Fruit fly (Drosophila melanogaster) whole organism, embryonic: ENCODE data around the gene Jhbp6.
A peak's percentile ranks its signal among the peaks of the same experiment; 100 is the strongest.

ENCODE experiments used
- Bdp1 ChIP-seq: fragments of 200-800 bp; sonication (Bioruptor generic); optimal IDR thresholded peaks from 3 replicates; lab custom pipeline; 2016; ENCODE audit warnings: missing biosample characterization, missing genetic modification characterization
- CG10565 ChIP-seq: fragments of 200-800 bp; sonication (Bioruptor generic); optimal IDR thresholded peaks from 3 replicates; lab custom pipeline; 2016; ENCODE audit warnings: missing biosample characterization, mild to moderate bottlenecking, missing genetic modification characterization
- CG11398 ChIP-seq: fragments of 200-800 bp; sonication (Bioruptor generic); optimal IDR thresholded peaks from 2 replicates; lab custom pipeline; 2016; ENCODE audit warnings: missing biosample characterization, missing genetic modification characterization
- CG11504 ChIP-seq: fragments of 200-800 bp; sonication (Bioruptor generic); optimal IDR thresholded peaks from 3 replicates; lab custom pipeline; 2019; ENCODE audit warnings: missing biosample characterization, mild to moderate bottlenecking, missing genetic modification characterization, moderate library complexity
- CG12071 ChIP-seq: fragments of 200-800 bp; sonication (Bioruptor generic); optimal IDR thresholded peaks from 3 replicates; lab custom pipeline; 2018; ENCODE audit warnings: missing biosample characterization, mild to moderate bottlenecking, missing genetic modification characterization
- CG12236 ChIP-seq: fragments of 200-800 bp; sonication (Bioruptor generic); optimal IDR thresholded peaks from 2 replicates; lab custom pipeline; 2016; ENCODE audit warnings: missing biosample characterization, missing genetic modification characterization
- CG14050 ChIP-seq: fragments of 200-800 bp; sonication (Bioruptor generic); IDR thresholded peaks from 3 replicates; pipeline ENCODE4 v1.3.6; 2022; ENCODE audit warnings: missing biosample characterization, missing genetic modification characterization
- CG14965 ChIP-seq: fragments of 200-800 bp; sonication (Bioruptor generic); optimal IDR thresholded peaks from 2 replicates; lab custom pipeline; 2016; ENCODE audit warnings: missing biosample characterization, missing genetic modification characterization, borderline replicate concordance
- CG2116 ChIP-seq: fragments of 200-800 bp; sonication (Bioruptor generic); optimal IDR thresholded peaks from 3 replicates; lab custom pipeline; 2018; ENCODE audit warnings: missing biosample characterization, mild to moderate bottlenecking, missing genetic modification characterization
- CG2889 ChIP-seq: fragments of 200-800 bp; sonication (Bioruptor generic); IDR thresholded peaks from 3 replicates; pipeline ENCODE4 v1.3.6; 2022; ENCODE audit warnings: missing biosample characterization, missing genetic modification characterization
- CG31441 ChIP-seq: fragments of 200-800 bp; sonication (Bioruptor generic); IDR thresholded peaks from 2 replicates; pipeline ENCODE4 v1.3.6; 2022; ENCODE audit warnings: missing biosample characterization, missing genetic modification characterization
- CG32532 ChIP-seq: fragments of 200-800 bp; sonication (Bioruptor generic); IDR thresholded peaks from 2 replicates; pipeline ENCODE4 v1.3.6; 2022; ENCODE audit warnings: missing biosample characterization, missing genetic modification characterization
- CG34422 ChIP-seq: fragments of 200-800 bp; sonication (Bioruptor generic); IDR thresholded peaks from 3 replicates; pipeline ENCODE4 v1.3.6; 2022; ENCODE audit warnings: missing biosample characterization, missing genetic modification characterization
- CG3838 ChIP-seq: fragments of 200-800 bp; sonication (Bioruptor generic); optimal IDR thresholded peaks from 3 replicates; lab custom pipeline; 2016; ENCODE audit warnings: missing biosample characterization, missing genetic modification characterization
- CG6272 ChIP-seq: fragments of 200-800 bp; sonication (Bioruptor generic); IDR thresholded peaks from 2 replicates; pipeline ENCODE4 v1.3.6; 2022; ENCODE audit warnings: missing biosample characterization, missing genetic modification characterization
- CG6689 ChIP-seq: fragments of 200-800 bp; sonication (Bioruptor generic); IDR thresholded peaks from 2 replicates; pipeline ENCODE4 v1.3.6; 2022; ENCODE audit warnings: missing biosample characterization, missing genetic modification characterization
- CG7745 ChIP-seq: fragments of 200-800 bp; sonication (Bioruptor generic); optimal IDR thresholded peaks from 2 replicates; lab custom pipeline; 2018; ENCODE audit warnings: missing biosample characterization, mild to moderate bottlenecking, missing genetic modification characterization, moderate library complexity
- CG7839 ChIP-seq: fragments of 200-800 bp; sonication (Bioruptor generic); optimal IDR thresholded peaks from 3 replicates; lab custom pipeline; 2018; ENCODE audit warnings: missing biosample characterization, mild to moderate bottlenecking, missing genetic modification characterization, moderate library complexity
- CG8281 ChIP-seq: fragments of 200-800 bp; sonication (Bioruptor generic); optimal IDR thresholded peaks from 2 replicates; lab custom pipeline; 2018; ENCODE audit warnings: missing biosample characterization, mild to moderate bottlenecking, missing genetic modification characterization, moderate library complexity
- CG9437 ChIP-seq: fragments of 200-800 bp; sonication (Bioruptor generic); optimal IDR thresholded peaks from 2 replicates; lab custom pipeline; 2018; ENCODE audit warnings: missing biosample characterization, mild to moderate bottlenecking, missing genetic modification characterization
- CG9609 ChIP-seq: fragments of 200-800 bp; sonication (Bioruptor generic); optimal IDR thresholded peaks from 3 replicates; lab custom pipeline; 2016; ENCODE audit warnings: missing biosample characterization, missing genetic modification characterization
- Dll ChIP-seq: fragments of 200-800 bp; sonication (Bioruptor generic); IDR thresholded peaks from 4 replicates; pipeline ENCODE4 v1.3.6; 2022; ENCODE audit warnings: missing biosample characterization, missing genetic modification characterization; ENCODE audit not compliant: partially characterized antibody
- MBD-R2 ChIP-seq: fragments of 200-800 bp; sonication (Bioruptor generic); IDR thresholded peaks from 2 replicates; pipeline ENCODE4 v1.3.6; 2022; ENCODE audit warnings: missing biosample characterization, missing genetic modification characterization
- Optix ChIP-seq: fragments of 200-800 bp; sonication (Bioruptor generic); IDR thresholded peaks from 3 replicates; pipeline ENCODE4 v1.3.6; 2022; ENCODE audit warnings: missing biosample characterization, missing genetic modification characterization
- Ptx1 ChIP-seq: fragments of 200-800 bp; sonication (Bioruptor generic); IDR thresholded peaks from 2 replicates; pipeline ENCODE4 v1.3.6; 2022; ENCODE audit warnings: missing biosample characterization, missing genetic modification characterization
- Vsx1 ChIP-seq: fragments of 200-800 bp; sonication (Bioruptor generic); optimal IDR thresholded peaks from 2 replicates; lab custom pipeline; 2017; ENCODE audit warnings: missing biosample characterization, mild to moderate bottlenecking, missing genetic modification characterization, missing genetic modification reagents
- ab ChIP-seq: fragments of 200-800 bp; sonication (Bioruptor generic); optimal IDR thresholded peaks from 2 replicates; lab custom pipeline; 2016; ENCODE audit warnings: missing biosample characterization, missing genetic modification characterization
- ac ChIP-seq: fragments of 200-800 bp; sonication (Bioruptor generic); optimal IDR thresholded peaks from 3 replicates; lab custom pipeline; 2017; ENCODE audit warnings: missing biosample characterization, mild to moderate bottlenecking, missing genetic modification characterization
- ap ChIP-seq: fragments of 200-800 bp; sonication (Bioruptor generic); IDR thresholded peaks from 2 replicates; pipeline ENCODE4 v1.3.6; 2022; ENCODE audit warnings: missing biosample characterization, missing genetic modification characterization
- bbx ChIP-seq: fragments of 200-800 bp; sonication (Bioruptor generic); IDR thresholded peaks from 2 replicates; pipeline ENCODE4 v1.3.6; 2022; ENCODE audit warnings: missing biosample characterization, missing genetic modification characterization; ENCODE audit not compliant: partially characterized antibody
- chn ChIP-seq: fragments of 200-800 bp; sonication (Bioruptor generic); optimal IDR thresholded peaks from 2 replicates; lab custom pipeline; 2016; ENCODE audit warnings: missing biosample characterization, missing genetic modification characterization
- ci ChIP-seq: fragments of 200-800 bp; sonication (Bioruptor generic); IDR thresholded peaks from 3 replicates; pipeline ENCODE4 v1.3.6; 2022; ENCODE audit warnings: missing biosample characterization, missing genetic modification characterization
- danr ChIP-seq: fragments of 200-800 bp; sonication (Bioruptor generic); IDR thresholded peaks from 2 replicates; pipeline ENCODE4 v1.3.6; 2022; ENCODE audit warnings: missing biosample characterization, missing genetic modification characterization
- dmrt99B ChIP-seq: fragments of 200-800 bp; sonication (Bioruptor generic); optimal IDR thresholded peaks from 2 replicates; lab custom pipeline; 2018; ENCODE audit warnings: missing biosample characterization, mild to moderate bottlenecking, missing genetic modification characterization, moderate library complexity
- ems ChIP-seq: fragments of 200-800 bp; sonication (Bioruptor generic); optimal IDR thresholded peaks from 3 replicates; lab custom pipeline; 2016; ENCODE audit warnings: missing biosample characterization, missing genetic modification characterization
- esg ChIP-seq: fragments of 200-800 bp; sonication (Bioruptor generic); conservative IDR thresholded peaks from 2 replicates; pipeline ENCODE4 v1.3.6; 2022; ENCODE audit warnings: missing biosample characterization, missing genetic modification characterization
- gce ChIP-seq: fragments of 200-800 bp; sonication (Bioruptor generic); IDR thresholded peaks from 3 replicates; pipeline ENCODE4 v1.3.6; 2022; ENCODE audit warnings: missing biosample characterization, missing genetic modification characterization
- gt ChIP-seq: fragments of 200-800 bp; sonication (Bioruptor generic); IDR thresholded peaks from 2 replicates; pipeline ENCODE4 v1.3.6; 2022; ENCODE audit warnings: missing biosample characterization, missing genetic modification characterization
- ken ChIP-seq: fragments of 200-800 bp; sonication (Bioruptor generic); IDR thresholded peaks from 3 replicates; pipeline ENCODE4 v1.3.6; 2022; ENCODE audit warnings: missing biosample characterization, missing genetic modification characterization
- maf-S ChIP-seq: fragments of 200-800 bp; sonication (Bioruptor generic); optimal IDR thresholded peaks from 2 replicates; lab custom pipeline; 2016; ENCODE audit warnings: missing biosample characterization, missing genetic modification characterization
- mld ChIP-seq: fragments of 200-800 bp; sonication (Bioruptor generic); IDR thresholded peaks from 3 replicates; pipeline ENCODE4 v1.3.6; 2022; ENCODE audit warnings: missing biosample characterization, missing genetic modification characterization; ENCODE audit not compliant: partially characterized antibody
- nau ChIP-seq: fragments of 200-800 bp; sonication (Bioruptor generic); optimal IDR thresholded peaks from 3 replicates; lab custom pipeline; 2017; ENCODE audit warnings: missing biosample characterization, mild to moderate bottlenecking, missing genetic modification characterization, missing genetic modification reagents
- p53 ChIP-seq: fragments of 200-800 bp; sonication (Bioruptor generic); optimal IDR thresholded peaks from 2 replicates; lab custom pipeline; 2016; ENCODE audit warnings: missing biosample characterization, missing genetic modification characterization
- phol ChIP-seq: fragments of 200-800 bp; sonication (Bioruptor generic); optimal IDR thresholded peaks from 3 replicates; lab custom pipeline; 2018; ENCODE audit warnings: missing biosample characterization, mild to moderate bottlenecking, missing genetic modification characterization, moderate library complexity
- pzg ChIP-seq: fragments of 200-800 bp; sonication (Bioruptor generic); optimal IDR thresholded peaks from 3 replicates; lab custom pipeline; 2018; ENCODE audit warnings: missing biosample characterization, mild to moderate bottlenecking, missing genetic modification characterization, moderate library complexity
- run ChIP-seq: fragments of 200-800 bp; sonication (Bioruptor generic); optimal IDR thresholded peaks from 3 replicates; lab custom pipeline; 2018; ENCODE audit warnings: missing biosample characterization, mild to moderate bottlenecking, missing genetic modification characterization
- sima ChIP-seq: fragments of 200-800 bp; sonication (Bioruptor generic); optimal IDR thresholded peaks from 2 replicates; lab custom pipeline; 2016; ENCODE audit warnings: missing biosample characterization, missing genetic modification characterization
- sqz ChIP-seq: fragments of 200-800 bp; sonication (Bioruptor generic); optimal IDR thresholded peaks from 3 replicates; lab custom pipeline; 2018; ENCODE audit warnings: missing biosample characterization, mild to moderate bottlenecking, missing genetic modification characterization
- tna ChIP-seq: fragments of 200-800 bp; sonication (Bioruptor generic); IDR thresholded peaks from 2 replicates; pipeline ENCODE4 v1.3.6; 2022; ENCODE audit warnings: missing biosample characterization, missing genetic modification characterization; ENCODE audit not compliant: partially characterized antibody
- ttk ChIP-seq: fragments of 200-800 bp; sonication (Bioruptor generic); IDR thresholded peaks from 2 replicates; pipeline ENCODE4 v2.1.2; 2022; ENCODE audit warnings: missing biosample characterization, missing genetic modification characterization
- unpg ChIP-seq: fragments of 200-800 bp; sonication (Bioruptor generic); optimal IDR thresholded peaks from 3 replicates; lab custom pipeline; 2018; ENCODE audit warnings: missing biosample characterization, mild to moderate bottlenecking, missing genetic modification characterization, moderate library complexity
- yki ChIP-seq: fragments of >200 bp; optimal IDR thresholded peaks from 3 replicates; lab custom pipeline; 2018

Jhbp6 gene

DNA sequence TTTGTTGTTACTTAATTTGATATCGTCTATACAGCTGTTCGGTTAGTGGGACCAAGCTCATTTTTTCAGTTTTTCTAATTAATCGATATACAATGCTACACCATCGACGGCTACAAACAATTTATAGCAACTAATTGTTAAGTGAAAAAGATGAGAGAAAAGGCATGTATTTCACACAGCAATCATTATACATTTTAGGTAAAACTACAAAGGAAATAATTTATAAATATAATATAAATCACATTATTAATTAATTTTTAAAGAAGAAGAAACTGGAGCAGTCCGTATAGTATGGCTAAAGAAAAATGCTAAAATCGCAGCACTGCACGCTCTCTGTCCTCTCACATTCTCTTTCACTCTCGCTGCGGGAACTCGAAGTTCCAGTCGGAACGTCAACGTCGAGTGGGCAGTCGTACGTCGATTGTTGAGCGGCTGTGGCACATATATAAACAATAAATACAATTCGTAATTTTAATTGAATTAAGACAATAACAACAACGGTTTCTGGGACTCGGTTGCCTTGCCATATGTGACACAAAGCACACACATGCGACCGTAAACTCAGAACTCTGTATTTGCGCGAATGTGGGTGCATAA, 58.1 kb downstream of the Jhbp6 start, which contains the start of the genes CG14450 and CG11367 (continued):
- TF ChIP-seq CG10565 (GFP tag; lab: Kevin White, UChicago) = no peak
- peak; percentile 56 for TF ChIP-seq pzg
- TF ChIP-seq CG34422 (GFP tag; lab: Robert Waterston, UW) = no peak
- no peak; the same call in 1 of the 2 replicates for TF ChIP-seq CG32532
- TF ChIP-seq chn = no peak
- no peak for TF ChIP-seq bbx (GFP tag; lab: Robert Waterston, UW)
- peak; percentile 30 for TF ChIP-seq CG7839 (tag; lab: Kevin White, UChicago)
- TF ChIP-seq phol (tag; lab: Kevin White, UChicago) = peak; percentile 50
- TF ChIP-seq CG12071 (GFP tag; lab: Kevin White, UChicago) = no peak
- TF ChIP-seq sqz = no peak
- no peak for TF ChIP-seq CG2889 (GFP tag; lab: Robert Waterston, UW)
- TF ChIP-seq unpg (GFP tag; lab: Kevin White, UChicago) = no peak
- no peak for TF ChIP-seq sima (GFP tag; lab: Kevin White, UChicago)
- peak; percentile 61 for TF ChIP-seq CG31441 (GFP tag; lab: Robert Waterston, UW)
- TF ChIP-seq ap (GFP tag; lab: Robert Waterston, UW) = no peak
- TF ChIP-seq Ptx1 (GFP tag; lab: Robert Waterston, UW) = no peak
- TF ChIP-seq CG6272 (GFP tag; lab: Robert Waterston, UW) = no peak
- no peak for TF ChIP-seq CG14965 (GFP tag; lab: Kevin White, UChicago)
- TF ChIP-seq CG9437 (GFP tag; lab: Kevin White, UChicago) = peak; percentile 22
- no peak for TF ChIP-seq ttk (GFP tag; lab: Robert Waterston, UW)
- TF ChIP-seq run (tag; lab: Kevin White, UChicago) = no peak
- TF ChIP-seq p53 = no peak
- no peak for TF ChIP-seq tna (GFP tag; lab: Robert Waterston, UW)
- TF ChIP-seq CG8281 = no peak
- TF ChIP-seq gt (GFP tag; lab: Robert Waterston, UW) = no peak
- no peak for TF ChIP-seq Bdp1
- peak; percentile 75 for TF ChIP-seq CG2116 (GFP tag; lab: Kevin White, UChicago)
- TF ChIP-seq ken = no peak
- TF ChIP-seq CG12236 (GFP tag; lab: Kevin White, UChicago) = no peak
- TF ChIP-seq Optix (GFP tag; lab: Robert Waterston, UW) = no peak
- no peak for TF ChIP-seq CG7745 (tag; lab: Kevin White, UChicago)
- no peak for TF ChIP-seq gce (GFP tag; lab: Robert Waterston, UW)
- TF ChIP-seq CG3838 (GFP tag; lab: Kevin White, UChicago) = peak; percentile 12
- no peak for TF ChIP-seq ab (GFP tag; lab: Kevin White, UChicago)
- TF ChIP-seq Vsx1 (GFP tag; lab: Kevin White, UChicago) = no peak
- no peak for TF ChIP-seq CG9609 (GFP tag; lab: Kevin White, UChicago)
- no peak for TF ChIP-seq esg
- no peak; the same call in 1 of the 2 replicates for TF ChIP-seq CG6689
- peak; percentile 88 for TF ChIP-seq Dll (GFP tag; lab: Robert Waterston, UW)
- TF ChIP-seq ems (GFP tag; lab: Kevin White, UChicago) = no peak
- no peak for TF ChIP-seq CG11504
- no peak for TF ChIP-seq nau (GFP tag; lab: Kevin White, UChicago)
- TF ChIP-seq CG14050 = no peak
- peak; percentile 7 for TF ChIP-seq yki (lab: Kevin White, UChicago)
- TF ChIP-seq ci (GFP tag; lab: Robert Waterston, UW) = peak; percentile 57; the same call in 2 of the 3 replicates
- TF ChIP-seq maf-S (GFP tag; lab: Kevin White, UChicago) = no peak
- no peak for TF ChIP-seq danr (GFP tag; lab: Robert Waterston, UW)
- TF ChIP-seq mld (GFP tag; lab: Robert Waterston, UW) = no peak
- TF ChIP-seq CG11398 (GFP tag; lab: Kevin White, UChicago) = no peak
- TF ChIP-seq dmrt99B (tag; lab: Kevin White, UChicago) = no peak
- TF ChIP-seq ac (GFP tag; lab: Kevin White, UChicago) = no peak
- TF ChIP-seq MBD-R2 (GFP tag; lab: Robert Waterston, UW) = 0 out of 2 replicates have a peak, but pooled peaks have one; percentile 36
